Fruit fly (Drosophila melanogaster): ENCODE measurements around the gene AstCC.

The AstCC gene

DNA sequence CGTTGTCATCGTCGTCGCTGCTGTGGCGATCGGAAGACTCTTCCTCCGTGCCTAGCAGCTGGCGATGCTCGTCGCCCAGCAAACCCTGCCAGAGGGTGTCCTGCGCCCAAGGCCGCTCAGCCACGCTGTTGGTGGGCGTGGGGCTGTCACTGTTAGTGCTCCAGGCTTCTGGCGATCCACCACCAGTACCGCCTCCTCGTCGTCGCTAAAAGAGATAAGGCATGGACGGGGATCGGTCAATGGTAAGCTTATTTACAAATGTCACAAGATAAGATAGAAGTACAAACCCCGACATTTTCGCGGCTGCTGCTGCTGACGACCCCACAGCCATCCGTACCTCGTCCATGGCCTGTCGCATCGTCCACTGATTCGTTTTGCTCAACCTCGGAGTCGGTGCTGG lies 20.3 kb upstream of the AstCC start:
- TF ChIP-seq ey (GFP tag; optimal IDR thresholded peaks at IDR 0.05) = no peak
- no peak for TF ChIP-seq Dfd (GFP tag; optimal IDR thresholded peaks at IDR 0.05)
- TF ChIP-seq rgr (GFP tag; optimal IDR thresholded peaks at IDR 0.05) = no peak
- no peak for TF ChIP-seq Dif (GFP tag; optimal IDR thresholded peaks at IDR 0.05; ENCODE audit: partially characterized antibody)
- no peak for TF ChIP-seq foxo (GFP tag; optimal IDR thresholded peaks at IDR 0.05)
- TF ChIP-seq CrebA (GFP tag; optimal IDR thresholded peaks at IDR 0.05; ENCODE audit: borderline replicate concordance) = no peak
- TF ChIP-seq Hr83 (GFP tag; optimal IDR thresholded peaks at IDR 0.05; ENCODE audit: poor library complexity, severe bottlenecking) = no peak
- no peak for TF ChIP-seq lola (GFP tag; optimal IDR thresholded peaks at IDR 0.05)
- TF ChIP-seq CG32264 (GFP tag; optimal IDR thresholded peaks at IDR 0.05) = no peak
- TF ChIP-seq sv (GFP tag; optimal IDR thresholded peaks at IDR 0.05) = no peak
- TF ChIP-seq Vsx2 (GFP tag; optimal IDR thresholded peaks at IDR 0.05; ENCODE audit: partially characterized antibody) = no peak
- TF ChIP-seq dl (GFP tag; optimal IDR thresholded peaks at IDR 0.05; ENCODE audit: insufficient read depth in 1 of 2, partially characterized antibody in 2 of 2) = no peak
- TF ChIP-seq GATAd (GFP tag; optimal IDR thresholded peaks at IDR 0.05) = no peak
- no peak for TF ChIP-seq Rel (GFP tag; optimal IDR thresholded peaks at IDR 0.05)
- TF ChIP-seq Rel (tag; optimal IDR thresholded peaks at IDR 0.05) = no peak
- TF ChIP-seq Hr78 (GFP tag; optimal IDR thresholded peaks at IDR 0.05) = no peak
- TF ChIP-seq HLH106 (tag; optimal IDR thresholded peaks at IDR 0.05) = no peak

DNA sequence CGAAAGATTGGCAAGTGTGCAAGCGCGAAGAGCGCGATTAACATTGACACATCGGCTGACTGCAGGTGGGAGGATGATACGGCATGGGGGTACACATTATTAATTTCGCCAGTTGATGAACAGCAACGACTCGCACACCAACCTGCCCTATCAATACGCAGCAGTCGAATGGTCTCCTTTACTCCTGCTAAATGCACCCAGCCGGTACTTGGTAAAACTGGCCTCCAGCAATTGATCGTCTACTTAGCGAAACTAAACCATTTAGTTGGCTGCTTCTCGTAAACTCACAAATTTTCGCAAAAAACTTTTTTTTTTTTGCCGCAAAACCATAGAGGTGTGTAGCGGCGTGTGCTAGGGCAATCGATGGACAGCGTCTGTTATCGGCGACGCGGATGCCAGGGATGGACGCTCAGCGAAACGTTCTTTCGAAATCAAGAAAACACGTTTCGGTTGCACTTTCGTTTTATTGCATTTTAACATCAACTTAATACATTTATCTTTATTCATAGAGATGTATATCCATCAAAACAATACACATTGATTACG lies 15.6 kb upstream of the AstCC start, which contains the start of gene Ge-1:
Gene Ge-1, minus strand, starts transcription at position 373 of the 546 bp plus-strand sequence.
- TF ChIP-seq foxo (GFP tag; optimal IDR thresholded peaks at IDR 0.05) = no peak
- peak; percentile 20 for TF ChIP-seq Hr83 (GFP tag; optimal IDR thresholded peaks at IDR 0.05; ENCODE audit: poor library complexity, severe bottlenecking)

DNA sequence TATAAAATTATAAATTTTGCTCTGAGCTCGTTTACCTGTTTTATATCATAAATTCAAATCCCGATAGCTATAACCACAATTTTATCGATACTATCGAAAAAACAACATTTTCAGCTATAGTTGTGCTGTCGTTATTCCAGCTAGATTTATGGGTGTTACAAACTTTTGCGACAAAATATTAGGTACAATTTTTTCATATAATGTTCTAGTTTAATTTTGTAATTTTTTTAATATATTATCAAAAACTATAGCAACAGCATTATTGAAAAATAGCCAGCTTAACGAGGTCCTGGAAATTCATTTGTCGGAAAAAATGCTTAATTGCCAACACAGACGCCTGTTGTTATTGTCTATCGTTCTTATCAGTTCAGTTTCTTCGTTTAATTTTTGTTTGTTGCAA lies 6.1 kb upstream of the AstCC start, which contains the start of gene Wdr59:
Gene Wdr59, plus strand, starts transcription at position 334 of the 400 bp plus-strand sequence.
- peak; percentile 96 for TF ChIP-seq Myc (optimal IDR thresholded peaks at IDR 0.05)
- TF ChIP-seq psq (GFP tag; optimal IDR thresholded peaks at IDR 0.05) = peak; percentile 13
- TF ChIP-seq Sp1 (GFP tag; optimal IDR thresholded peaks at IDR 0.05) = no peak
- no peak for TF ChIP-seq Dfd (GFP tag; optimal IDR thresholded peaks at IDR 0.05)
- TF ChIP-seq woc (GFP tag; optimal IDR thresholded peaks at IDR 0.05) = peak; percentile 87
- TF ChIP-seq sv (GFP tag; optimal IDR thresholded peaks at IDR 0.05) = peak; percentile 49

DNA sequence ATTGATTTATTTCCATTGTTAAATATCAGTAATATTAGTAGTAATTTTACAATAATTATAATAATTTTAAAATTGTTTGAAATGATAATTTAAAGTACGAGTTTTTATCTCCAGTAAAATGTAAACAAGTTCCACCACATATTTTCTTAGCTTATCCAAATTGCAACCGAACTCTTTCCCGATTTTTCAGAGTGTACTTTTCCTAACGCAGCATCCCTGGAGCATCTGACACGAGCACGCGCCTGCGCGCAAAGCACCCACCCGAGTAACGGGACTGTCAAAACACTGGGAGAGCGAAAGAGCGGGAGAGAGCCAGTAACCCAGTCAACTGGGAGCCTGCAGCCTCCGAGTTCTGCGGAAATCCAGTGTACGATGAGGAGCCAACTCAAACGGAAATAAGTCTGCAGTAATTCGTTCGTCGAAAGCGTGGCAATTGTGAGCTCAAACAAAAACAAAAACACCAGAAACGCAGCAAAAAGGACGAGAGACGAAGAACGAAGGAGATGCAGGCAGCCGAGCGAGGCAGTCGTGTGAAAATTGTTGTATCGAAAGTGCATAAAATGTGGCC lies 1.4 kb upstream of the AstCC start, which contains the start of gene CG16854:
Gene CG16854, plus strand, starts transcription at position 365 of the 568 bp plus-strand sequence.
- TF ChIP-seq Jra (GFP tag; optimal IDR thresholded peaks at IDR 0.05) (no peak), Hr83 (GFP tag; optimal IDR thresholded peaks at IDR 0.05; ENCODE audit: poor library complexity, severe bottlenecking) (no peak), Dif (GFP tag; optimal IDR thresholded peaks at IDR 0.05; ENCODE audit: partially characterized antibody) (peak; percentile 11), h (GFP tag; optimal IDR thresholded peaks at IDR 0.05) (no peak)

DNA sequence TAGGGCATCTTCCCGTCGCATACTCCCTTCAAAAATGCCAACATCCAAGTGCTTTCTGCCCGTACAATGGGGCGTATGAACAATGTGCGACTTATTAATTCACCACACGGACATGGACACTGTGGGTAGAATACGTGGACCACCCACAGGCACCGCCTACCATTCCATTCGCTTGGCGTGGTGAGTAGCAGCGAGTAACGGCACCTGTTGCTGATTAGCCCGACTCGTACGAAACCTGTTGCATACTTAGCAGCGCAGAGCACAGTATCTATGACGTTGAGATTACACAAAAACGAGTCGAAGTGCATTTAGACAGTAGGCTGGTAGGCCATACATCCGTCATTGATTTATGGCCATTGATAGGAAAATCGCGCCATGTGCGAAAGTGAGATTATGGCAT lies 3.0 kb downstream of the AstCC start:
- TF ChIP-seq Hnf4 (GFP tag; optimal IDR thresholded peaks at IDR 0.05) (no peak), Myc (optimal IDR thresholded peaks at IDR 0.05) (peak; percentile 6)

DNA sequence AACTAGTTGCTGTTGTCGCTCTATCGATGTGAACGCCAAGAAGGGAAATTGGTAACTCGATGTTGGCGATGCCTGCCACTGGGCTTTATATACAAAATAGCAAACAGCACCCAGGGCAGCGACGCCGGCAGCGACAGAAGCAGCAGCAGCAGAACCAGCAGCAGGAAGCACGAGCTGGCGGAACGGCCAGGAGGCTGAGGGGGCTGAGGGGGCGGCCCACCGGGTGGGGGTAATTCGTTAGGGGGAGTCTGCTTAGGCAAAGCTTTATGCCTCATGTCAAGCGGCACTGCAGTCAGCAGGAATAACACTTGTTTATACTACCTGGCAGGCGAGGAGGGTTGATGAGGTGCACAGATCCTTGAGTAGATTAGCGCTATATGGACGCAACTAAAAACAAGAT lies 3.7 kb downstream of the AstCC start, which contains the start of gene AstC:
Gene AstC, minus strand, starts transcription at position 63 of the 400 bp plus-strand sequence.
- peak; percentile 98 for TF ChIP-seq Dfd (GFP tag; optimal IDR thresholded peaks at IDR 0.05)
- no peak for TF ChIP-seq h (GFP tag; optimal IDR thresholded peaks at IDR 0.05)

DNA sequence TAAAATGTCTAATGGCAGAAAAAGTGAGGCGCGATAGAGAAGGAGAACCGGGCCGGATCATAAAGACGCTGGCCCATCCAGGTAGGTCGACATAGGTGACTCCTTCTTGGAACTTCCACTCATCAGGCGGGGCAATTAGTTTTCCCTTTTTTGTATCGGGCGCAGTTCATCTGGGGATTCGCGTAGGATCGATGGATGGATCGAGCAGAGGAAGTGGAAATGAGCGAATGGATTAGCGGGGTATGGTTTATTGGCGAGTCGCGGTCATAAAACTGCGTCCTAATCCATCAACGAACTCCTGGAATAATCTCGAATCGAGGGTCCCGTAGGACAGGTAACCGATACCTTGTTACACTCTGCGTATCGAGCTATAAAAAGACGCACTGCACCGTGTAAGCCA lies 9.9 kb downstream of the AstCC start, which contains the start of gene CG43725:
Gene CG43725, plus strand, starts transcription at position 400 of the 400 bp plus-strand sequence.
- TF ChIP-seq dsf (GFP tag; optimal IDR thresholded peaks at IDR 0.05; ENCODE audit: borderline replicate concordance) (no peak), Vsx2 (GFP tag; optimal IDR thresholded peaks at IDR 0.05; ENCODE audit: partially characterized antibody) (no peak), usp (GFP tag; optimal IDR thresholded peaks at IDR 0.05) (no peak), HLH106 (tag; optimal IDR thresholded peaks at IDR 0.05) (no peak), dmrt93B (GFP tag; optimal IDR thresholded peaks at IDR 0.05) (no peak), fru (GFP tag; optimal IDR thresholded peaks at IDR 0.05) (no peak), sage (GFP tag; optimal IDR thresholded peaks at IDR 0.05) (no peak), Mio (GFP tag; optimal IDR thresholded peaks at IDR 0.05) (no peak), sv (GFP tag; optimal IDR thresholded peaks at IDR 0.05) (no peak), Hr78 (GFP tag; optimal IDR thresholded peaks at IDR 0.05) (no peak), CG9705 (GFP tag; optimal IDR thresholded peaks at IDR 0.05) (no peak), woc (GFP tag; optimal IDR thresholded peaks at IDR 0.05) (no peak), psq (GFP tag; optimal IDR thresholded peaks at IDR 0.05) (no peak), Jra (GFP tag; optimal IDR thresholded peaks at IDR 0.05) (no peak), rgr (GFP tag; optimal IDR thresholded peaks at IDR 0.05) (no peak), CG32264 (GFP tag; optimal IDR thresholded peaks at IDR 0.05) (no peak)

Data from whole organism, wandering third instar larva.